Fruit fly (Drosophila melanogaster) whole organism, prepupa: Measurements from ENCODE around the gene Gsc.

Experiments used
- Blimp-1 ChIP-seq: fragments of 200-800 bp; sonication (Bioruptor generic); optimal IDR thresholded peaks from 3 replicates; lab custom pipeline; 2017; ENCODE audit warnings: missing biosample characterization, missing genetic modification characterization, mild to moderate bottlenecking, moderate library complexity, missing genetic modification reagents
- CG10631 ChIP-seq: fragments of 200-800 bp; sonication (Bioruptor generic); optimal IDR thresholded peaks from 2 replicates; lab custom pipeline; 2016; ENCODE audit warnings: missing biosample characterization, missing genetic modification characterization
- CG10669 ChIP-seq: fragments of 200-800 bp; sonication (Bioruptor generic); optimal IDR thresholded peaks from 3 replicates; lab custom pipeline; 2018; ENCODE audit warnings: missing biosample characterization, mild to moderate bottlenecking, missing genetic modification characterization, moderate library complexity
- CG11294 ChIP-seq: fragments of 200-800 bp; sonication (Bioruptor generic); IDR thresholded peaks from 2 replicates; pipeline ENCODE4 v1.3.6; 2022; ENCODE audit warnings: missing biosample characterization, missing genetic modification characterization
- CG11762 ChIP-seq: fragments of 200-800 bp; sonication (Bioruptor generic); optimal IDR thresholded peaks from 3 replicates; lab custom pipeline; 2016; ENCODE audit warnings: missing biosample characterization, missing genetic modification characterization; ENCODE audit not compliant: insufficient read depth
- CG15336 ChIP-seq: fragments of 200-800 bp; sonication (Bioruptor generic); IDR thresholded peaks from 2 replicates; pipeline ENCODE4 v1.3.6; 2022; ENCODE audit warnings: missing biosample characterization, missing genetic modification characterization
- CG1621 ChIP-seq: fragments of 200-800 bp; sonication (Bioruptor generic); optimal IDR thresholded peaks from 3 replicates; lab custom pipeline; 2018; ENCODE audit warnings: missing biosample characterization, mild to moderate bottlenecking, missing genetic modification characterization
- CG16779 ChIP-seq: fragments of 200-800 bp; sonication (Bioruptor generic); optimal IDR thresholded peaks from 3 replicates; lab custom pipeline; 2017; ENCODE audit warnings: missing biosample characterization, mild to moderate bottlenecking, missing genetic modification characterization
- CG3032 ChIP-seq: fragments of 200-800 bp; optimal IDR thresholded peaks from 2 replicates; lab custom pipeline; 2019; ENCODE audit warnings: missing biosample characterization, mild to moderate bottlenecking, missing genetic modification characterization, moderate library complexity
- CG31627 ChIP-seq: fragments of 200-800 bp; sonication (Bioruptor generic); optimal IDR thresholded peaks from 3 replicates; lab custom pipeline; 2016; ENCODE audit warnings: missing biosample characterization, missing genetic modification characterization
- CG32006 ChIP-seq: fragments of 200-800 bp; sonication (Bioruptor generic); optimal IDR thresholded peaks from 3 replicates; lab custom pipeline; 2017; ENCODE audit warnings: missing biosample characterization, mild to moderate bottlenecking, missing genetic modification characterization
- CG34406 ChIP-seq: fragments of 200-800 bp; sonication (Bioruptor generic); optimal IDR thresholded peaks from 3 replicates; lab custom pipeline; 2016; ENCODE audit warnings: missing biosample characterization, missing genetic modification characterization
- CG3919 ChIP-seq: fragments of 200-800 bp; sonication (Bioruptor generic); optimal IDR thresholded peaks from 3 replicates; lab custom pipeline; 2016; ENCODE audit warnings: missing biosample characterization, missing genetic modification characterization
- CG4318 ChIP-seq: fragments of 200-800 bp; sonication (Bioruptor generic); optimal IDR thresholded peaks from 3 replicates; lab custom pipeline; 2017; ENCODE audit warnings: missing biosample characterization, mild to moderate bottlenecking, missing genetic modification characterization
- CG6163 ChIP-seq: fragments of 200-800 bp; sonication (Bioruptor generic); IDR thresholded peaks from 3 replicates; pipeline ENCODE4 v1.3.6; 2022; ENCODE audit warnings: missing biosample characterization, missing genetic modification characterization
- CG6276 ChIP-seq: fragments of 200-800 bp; sonication (Bioruptor generic); optimal IDR thresholded peaks from 2 replicates; lab custom pipeline; 2017; ENCODE audit warnings: missing biosample characterization, mild to moderate bottlenecking, missing genetic modification characterization
- CG6792 ChIP-seq: fragments of 200-800 bp; sonication (Bioruptor generic); optimal IDR thresholded peaks from 3 replicates; lab custom pipeline; 2016; ENCODE audit warnings: missing biosample characterization, missing genetic modification characterization
- CG6808 ChIP-seq: fragments of 200-800 bp; sonication (Bioruptor generic); optimal IDR thresholded peaks from 3 replicates; lab custom pipeline; 2017; ENCODE audit warnings: missing biosample characterization, missing genetic modification characterization, mild to moderate bottlenecking, moderate library complexity, missing genetic modification reagents
- CG6854 ChIP-seq: fragments of 200-800 bp; sonication (Bioruptor generic); optimal IDR thresholded peaks from 2 replicates; lab custom pipeline; 2017; ENCODE audit warnings: missing biosample characterization, mild to moderate bottlenecking, missing genetic modification characterization
- CG7368 ChIP-seq: fragments of 200-800 bp; sonication (Bioruptor generic); optimal IDR thresholded peaks from 3 replicates; lab custom pipeline; 2016; ENCODE audit warnings: missing biosample characterization, missing genetic modification characterization
- CG8119 ChIP-seq: fragments of 200-800 bp; sonication (Bioruptor generic); IDR thresholded peaks from 3 replicates; pipeline ENCODE4 v1.3.6; 2022; ENCODE audit warnings: missing biosample characterization, missing genetic modification characterization
- CG8319 ChIP-seq: fragments of 200-800 bp; sonication (Bioruptor generic); optimal IDR thresholded peaks from 3 replicates; lab custom pipeline; 2016; ENCODE audit warnings: missing biosample characterization, missing genetic modification characterization
- CG9139 ChIP-seq: fragments of 200-800 bp; sonication (Bioruptor generic); optimal IDR thresholded peaks from 3 replicates; lab custom pipeline; 2017; ENCODE audit warnings: missing biosample characterization, mild to moderate bottlenecking, missing genetic modification characterization
- Eip75B ChIP-seq: fragments of 200-800 bp; sonication (Bioruptor generic); optimal IDR thresholded peaks from 3 replicates; lab custom pipeline; 2016; ENCODE audit warnings: missing biosample characterization, missing genetic modification characterization
- Eip78C ChIP-seq: fragments of 200-800 bp; sonication (Bioruptor generic); peaks from one replicate; lab custom pipeline; 2016; ENCODE audit warnings: missing biosample characterization, missing genetic modification characterization
- Eip93F ChIP-seq: fragments of 200-800 bp; sonication (Bioruptor generic); optimal IDR thresholded peaks from 2 replicates; lab custom pipeline; 2016; ENCODE audit warnings: missing biosample characterization, mild to moderate bottlenecking, missing genetic modification characterization
- Ets21C ChIP-seq: fragments of 200-800 bp; sonication (Bioruptor generic); optimal IDR thresholded peaks from 3 replicates; lab custom pipeline; 2016; ENCODE audit warnings: missing biosample characterization, missing genetic modification characterization
- Ets96B ChIP-seq: fragments of 200-800 bp; optimal IDR thresholded peaks from 2 replicates; lab custom pipeline; 2019; ENCODE audit warnings: missing biosample characterization, mild to moderate bottlenecking, missing genetic modification characterization, moderate library complexity
- Gug ChIP-seq: fragments of 200-800 bp; sonication (Bioruptor generic); IDR thresholded peaks from 2 replicates; pipeline ENCODE4 v1.3.6; 2022; ENCODE audit warnings: missing biosample characterization, missing genetic modification characterization
- Hr38 ChIP-seq: sonication (Bioruptor generic); optimal IDR thresholded peaks from 2 replicates; lab custom pipeline; 2016; ENCODE audit warnings: missing biosample characterization, missing genetic modification characterization
- Hr39 ChIP-seq: fragments of 200-800 bp; sonication (Bioruptor generic); optimal IDR thresholded peaks from 2 replicates; lab custom pipeline; 2016; ENCODE audit warnings: missing biosample characterization, missing genetic modification characterization
- Lpt ChIP-seq: fragments of 200-800 bp; sonication (Bioruptor generic); optimal IDR thresholded peaks from 3 replicates; lab custom pipeline; 2016; ENCODE audit warnings: missing biosample characterization, missing genetic modification characterization
- Met ChIP-seq: fragments of 200-800 bp; sonication (Bioruptor generic); optimal IDR thresholded peaks from 3 replicates; lab custom pipeline; 2016; ENCODE audit warnings: missing biosample characterization, missing genetic modification characterization
- OdsH ChIP-seq: fragments of 200-800 bp; sonication (Bioruptor generic); optimal IDR thresholded peaks from 3 replicates; lab custom pipeline; 2016; ENCODE audit warnings: missing biosample characterization, missing genetic modification characterization
- Smox ChIP-seq: fragments of 200-800 bp; sonication (Bioruptor generic); optimal IDR thresholded peaks from 3 replicates; lab custom pipeline; 2016; ENCODE audit warnings: missing biosample characterization, missing genetic modification characterization
- Sox15 ChIP-seq: fragments of 200-800 bp; sonication (Bioruptor generic); optimal IDR thresholded peaks from 3 replicates; lab custom pipeline; 2016; ENCODE audit warnings: missing biosample characterization, missing genetic modification characterization
- achi ChIP-seq: fragments of 200-800 bp; sonication (Bioruptor generic); optimal IDR thresholded peaks from 3 replicates; lab custom pipeline; 2016; ENCODE audit warnings: missing biosample characterization, missing genetic modification characterization
- acj6 ChIP-seq: fragments of 200-800 bp; sonication (Bioruptor generic); optimal IDR thresholded peaks from 3 replicates; lab custom pipeline; 2016; ENCODE audit warnings: missing biosample characterization, missing genetic modification characterization
- cyc ChIP-seq: fragments of 200-800 bp; sonication (Bioruptor generic); optimal IDR thresholded peaks from 3 replicates; lab custom pipeline; 2016; ENCODE audit warnings: missing biosample characterization, missing genetic modification characterization
- dsx ChIP-seq: fragments of 200-800 bp; optimal IDR thresholded peaks from 3 replicates; lab custom pipeline; 2019; ENCODE audit warnings: missing biosample characterization, mild to moderate bottlenecking, missing genetic modification characterization, moderate library complexity; ENCODE audit not compliant: poor library complexity, severe bottlenecking
- eg ChIP-seq: fragments of 200-800 bp; sonication (Bioruptor generic); IDR thresholded peaks from 3 replicates; pipeline ENCODE4 v1.3.6; 2022; ENCODE audit warnings: missing biosample characterization, missing genetic modification characterization
- esn ChIP-seq: fragments of 200-800 bp; sonication (Bioruptor generic); optimal IDR thresholded peaks from 2 replicates; lab custom pipeline; 2016; ENCODE audit warnings: missing biosample characterization, mild to moderate bottlenecking, missing genetic modification characterization, moderate library complexity
- fd85E ChIP-seq: fragments of 200-800 bp; sonication (Bioruptor generic); optimal IDR thresholded peaks from 3 replicates; lab custom pipeline; 2016; ENCODE audit warnings: missing biosample characterization, missing genetic modification characterization
- fkh ChIP-seq: fragments of 200-800 bp; sonication (Bioruptor generic); optimal IDR thresholded peaks from 3 replicates; lab custom pipeline; 2017; ENCODE audit warnings: missing biosample characterization, mild to moderate bottlenecking, missing genetic modification characterization, moderate library complexity
- lz ChIP-seq: fragments of 200-800 bp; sonication (Bioruptor generic); optimal IDR thresholded peaks from 3 replicates; lab custom pipeline; 2016; ENCODE audit warnings: missing biosample characterization, missing genetic modification characterization
- net ChIP-seq: fragments of 200-800 bp; sonication (Bioruptor generic); optimal IDR thresholded peaks from 3 replicates; lab custom pipeline; 2016; ENCODE audit warnings: missing biosample characterization, missing genetic modification characterization
- pdm3 ChIP-seq: fragments of 200-800 bp; sonication (Bioruptor generic); optimal IDR thresholded peaks from 3 replicates; lab custom pipeline; 2016; ENCODE audit warnings: missing biosample characterization, missing genetic modification characterization
- spab ChIP-seq: fragments of 200-800 bp; sonication (Bioruptor generic); optimal IDR thresholded peaks from 2 replicates; lab custom pipeline; 2017; ENCODE audit warnings: missing biosample characterization, mild to moderate bottlenecking, missing genetic modification characterization, missing genetic modification reagents
- ss ChIP-seq, 2 experiments: fragments of 200-800 bp; sonication (Bioruptor generic); optimal IDR thresholded peaks; 2 replicates in 1 of 2; 3 replicates in 1 of 2; lab custom pipeline; 2017 to 2018; ENCODE audit warnings: mild to moderate bottlenecking in 2 of 2, missing biosample characterization in 2 of 2, missing genetic modification characterization in 2 of 2, moderate library complexity in 1 of 2
- svp ChIP-seq: fragments of 200-800 bp; sonication (Bioruptor generic); peaks from one replicate; lab custom pipeline; 2016; ENCODE audit warnings: missing biosample characterization, missing genetic modification characterization
- topi ChIP-seq: fragments of 200-800 bp; sonication (Bioruptor generic); optimal IDR thresholded peaks from 3 replicates; lab custom pipeline; 2016; ENCODE audit warnings: missing biosample characterization, missing genetic modification characterization
- vri ChIP-seq: fragments of 200-800 bp; sonication (Bioruptor generic); optimal IDR thresholded peaks from 3 replicates; lab custom pipeline; 2016; ENCODE audit warnings: missing biosample characterization, mild to moderate bottlenecking, missing genetic modification characterization

The Gsc gene

dm6 chr2L:623210-623873 lies 28.9 kb upstream of the Gsc start:
- TF ChIP-seq vri (peak; percentile 12), CG31627 (peak; percentile 34), Met (GFP tag; lab: Kevin White, UChicago) (peak; percentile 43), Hr39 (GFP tag; lab: Kevin White, UChicago) (peak; percentile 48), Gug (GFP tag; lab: Robert Waterston, UW) (no peak), Lpt (GFP tag; lab: Kevin White, UChicago) (no peak), CG4318 (no peak), CG6792 (GFP tag; lab: Kevin White, UChicago) (peak; percentile 9), fkh (no peak), svp (peak; percentile 78), CG6276 (GFP tag; lab: Kevin White, UChicago) (no peak), CG3919 (GFP tag; lab: Kevin White, UChicago) (peak; percentile 26), CG1621 (tag; lab: Kevin White, UChicago) (no peak), CG34406 (peak; percentile 11), CG7368 (no peak), Hr38 (GFP tag; lab: Kevin White, UChicago) (no peak), CG6163 (GFP tag; lab: Robert Waterston, UW) (0 out of 3 replicates have a peak, but pooled peaks have one; percentile 39), CG10669 (GFP tag; lab: Kevin White, UChicago) (no peak), CG8119 (no peak), Ets96B (tag; lab: Kevin White, UChicago) (no peak), topi (GFP tag; lab: Kevin White, UChicago) (peak; percentile 57), CG6808 (no peak), CG15336 (GFP tag; lab: Robert Waterston, UW) (peak; percentile 66), OdsH (GFP tag; lab: Kevin White, UChicago) (no peak), fd85E (GFP tag; lab: Kevin White, UChicago) (no peak), esn (GFP tag; lab: Kevin White, UChicago) (peak; percentile 34), spab (GFP tag; lab: Kevin White, UChicago) (no peak), CG32006 (GFP tag; lab: Kevin White, UChicago) (peak; percentile 10), CG8319 (GFP tag; lab: Kevin White, UChicago) (no peak), ss (GFP tag; optimal IDR thresholded peaks at IDR 0.05; lab: Kevin White, UChicago) (peak in 1 of 2 experiments; percentile 37), CG16779 (tag; lab: Kevin White, UChicago) (no peak), Eip93F (GFP tag; lab: Kevin White, UChicago) (no peak), CG11762 (GFP tag; lab: Kevin White, UChicago) (no peak), net (GFP tag; lab: Kevin White, UChicago) (no peak), CG6854 (GFP tag; lab: Kevin White, UChicago) (no peak), Blimp-1 (GFP tag; lab: Kevin White, UChicago) (no peak), cyc (GFP tag; lab: Kevin White, UChicago) (peak; percentile 39), Smox (GFP tag; lab: Kevin White, UChicago) (peak; percentile 55), acj6 (peak; percentile 20), CG9139 (GFP tag; lab: Kevin White, UChicago) (no peak), pdm3 (GFP tag; lab: Kevin White, UChicago) (peak; percentile 22), Ets21C (GFP tag; lab: Kevin White, UChicago) (no peak), Eip75B (GFP tag; lab: Kevin White, UChicago) (no peak), CG3032 (tag; lab: Kevin White, UChicago) (no peak), CG11294 (no peak), CG10631 (GFP tag; lab: Kevin White, UChicago) (no peak), Eip78C (peak; percentile 85), dsx (no peak), Sox15 (GFP tag; lab: Kevin White, UChicago) (peak; percentile 12), achi (GFP tag; lab: Kevin White, UChicago) (peak; percentile 25), eg (GFP tag; lab: Robert Waterston, UW) (no peak), lz (GFP tag; lab: Kevin White, UChicago) (peak; percentile 46)
